Worm (Caenorhabditis elegans) whole organism, L4/young adult: ENCODE measurements around the gene emc-2.

Source experiments
- W03F9.2 ChIP-seq: fragments of 150-350 bp; optimal IDR thresholded peaks from 2 replicates; lab custom pipeline; 2014; ENCODE audit warnings: missing biosample characterization, missing genetic modification characterization
- dao-5 ChIP-seq: sonication (generic microtip); optimal IDR thresholded peaks from 2 replicates; lab custom pipeline; 2016; ENCODE audit warnings: missing genotype, missing genetic modification characterization, moderate library complexity, missing compliant biosample characterization

- no peak for TF ChIP-seq dao-5 (tag; lab: Kevin White, UChicago)
- no peak for TF ChIP-seq W03F9.2 (tag; lab: Kevin White, UChicago)
These were observed 38.7 kb upstream of the emc-2 start for ce11 chrII:1344524-1345119.
